Worm (Caenorhabditis elegans) whole organism, L2 larva: ENCODE results near the gene C08G9.1.
"Not testable (repeated sequence)": the region's sequence is repeated elsewhere in the genome, so short reads cannot be mapped to it uniquely, and the experiment has no call there.

ENCODE experiments used
- C34F6.9 ChIP-seq: fragments of 150-350 bp; optimal IDR thresholded peaks from 2 replicates; lab custom pipeline; 2014; ENCODE audit warnings: missing biosample characterization, missing genetic modification characterization
- F13H6.1 ChIP-seq: sonication (generic microtip); optimal IDR thresholded peaks from 2 replicates; lab custom pipeline; 2016; ENCODE audit warnings: missing genetic modification characterization, missing compliant biosample characterization
- R02D3.7 ChIP-seq: fragments of 150-350 bp; optimal IDR thresholded peaks from 2 replicates; lab custom pipeline; 2014; ENCODE audit warnings: missing biosample characterization, missing genetic modification characterization
- Y55F3AM.14 ChIP-seq: fragments of 200-800 bp; sonication (Bioruptor generic); optimal IDR thresholded peaks from 2 replicates; lab custom pipeline; 2018; ENCODE audit warnings: mild to moderate bottlenecking, missing genetic modification characterization, missing compliant biosample characterization
- ZK546.5 ChIP-seq: sonication (generic microtip); optimal IDR thresholded peaks from 2 replicates; lab custom pipeline; 2017; ENCODE audit warnings: missing biosample characterization, missing genetic modification characterization
- aly-2 ChIP-seq: fragments of 150-350 bp; optimal IDR thresholded peaks from 2 replicates; lab custom pipeline; 2014; ENCODE audit warnings: missing biosample characterization, missing genetic modification characterization
- ama-1 ChIP-seq: fragments of 150-350 bp; optimal IDR thresholded peaks from 2 replicates; lab custom pipeline; 2018; ENCODE audit warnings: inconsistent platforms
- blmp-1 ChIP-seq: sonication (generic microtip); optimal IDR thresholded peaks from 2 replicates; lab custom pipeline; 2017; ENCODE audit warnings: missing genetic modification characterization, mild to moderate bottlenecking, missing compliant biosample characterization, antibody characterized with exemption, moderate library complexity; ENCODE audit not compliant: insufficient read depth
- ceh-16 ChIP-seq: fragments of 150-350 bp; optimal IDR thresholded peaks from 2 replicates; lab custom pipeline; 2014; ENCODE audit warnings: missing biosample characterization, missing genetic modification characterization
- ceh-82 ChIP-seq: fragments of 150-350 bp; optimal IDR thresholded peaks from 2 replicates; lab custom pipeline; 2014; ENCODE audit warnings: missing biosample characterization, missing genetic modification characterization
- dmd-4 ChIP-seq: sonication (generic microtip); optimal IDR thresholded peaks from 2 replicates; lab custom pipeline; 2017; ENCODE audit warnings: missing biosample characterization, missing genetic modification characterization
- egl-27 ChIP-seq: sonication (generic microtip); optimal IDR thresholded peaks from 3 replicates; lab custom pipeline; 2017; ENCODE audit warnings: missing biosample characterization, missing genetic modification reagents, missing genetic modification characterization
- elt-1 ChIP-seq: fragments of 150-350 bp; optimal IDR thresholded peaks from 2 replicates; lab custom pipeline; 2014; ENCODE audit warnings: missing biosample characterization, missing genetic modification characterization
- fos-1 ChIP-seq: fragments of 150-350 bp; optimal IDR thresholded peaks from 2 replicates; lab custom pipeline; 2014; ENCODE audit warnings: missing biosample characterization, missing genetic modification characterization
- lin-11 ChIP-seq: fragments of 150-350 bp; sonication (generic microtip); optimal IDR thresholded peaks from 2 replicates; lab custom pipeline; 2014; ENCODE audit warnings: missing biosample characterization, missing genetic modification characterization, inconsistent platforms, mixed read lengths
- lin-13 ChIP-seq: fragments of 150-350 bp; optimal IDR thresholded peaks from 2 replicates; lab custom pipeline; 2014; ENCODE audit warnings: missing biosample characterization, missing genetic modification reagents, missing genetic modification characterization
- lsy-2 ChIP-seq, 2 experiments: fragments of 150-350 bp in 1 of 2; sonication (generic microtip) in 1 of 2; optimal IDR thresholded peaks; 2 replicates each; lab custom pipeline; 2014 to 2017; ENCODE audit warnings: missing biosample characterization in 2 of 2, missing genetic modification characterization in 2 of 2
- mab-5 ChIP-seq: fragments of 150-350 bp; optimal IDR thresholded peaks from 2 replicates; lab custom pipeline; 2014; ENCODE audit warnings: missing biosample characterization, missing genetic modification characterization
- mdl-1 ChIP-seq, 2 experiments: fragments of 150-350 bp in 1 of 2; sonication (generic microtip) in 1 of 2; optimal IDR thresholded peaks; 2 replicates each; lab custom pipeline; 2017; ENCODE audit warnings: missing biosample characterization in 2 of 2, missing genetic modification characterization in 2 of 2
- nhr-10 ChIP-seq: sonication (generic microtip); optimal IDR thresholded peaks from 2 replicates; lab custom pipeline; 2017; ENCODE audit warnings: missing biosample characterization, missing genetic modification characterization
- nhr-11 ChIP-seq: fragments of 150-350 bp; optimal IDR thresholded peaks from 2 replicates; lab custom pipeline; 2014; ENCODE audit warnings: missing biosample characterization, missing genetic modification characterization
- nhr-129 ChIP-seq: fragments of 150-350 bp; optimal IDR thresholded peaks from 2 replicates; lab custom pipeline; 2014; ENCODE audit warnings: missing biosample characterization, missing genetic modification characterization
- nhr-21 ChIP-seq: fragments of 150-350 bp; optimal IDR thresholded peaks from 2 replicates; lab custom pipeline; 2014; ENCODE audit warnings: missing biosample characterization, missing genetic modification characterization
- nhr-23 ChIP-seq: fragments of 150-350 bp; optimal IDR thresholded peaks from 2 replicates; lab custom pipeline; 2014; ENCODE audit warnings: missing biosample characterization, missing genetic modification reagents, missing genetic modification characterization
- nhr-237 ChIP-seq: fragments of 150-350 bp; optimal IDR thresholded peaks from 2 replicates; lab custom pipeline; 2014; ENCODE audit warnings: missing biosample characterization, missing genetic modification characterization
- nhr-25 ChIP-seq: fragments of 150-350 bp; sonication (generic microtip); optimal IDR thresholded peaks from 3 replicates; lab custom pipeline; 2014; ENCODE audit warnings: missing biosample characterization, missing genetic modification characterization
- nhr-6 ChIP-seq: fragments of 150-350 bp; optimal IDR thresholded peaks from 2 replicates; lab custom pipeline; 2014; ENCODE audit warnings: missing biosample characterization, missing genetic modification characterization
- sem-4 ChIP-seq: fragments of 150-350 bp; optimal IDR thresholded peaks from 2 replicates; lab custom pipeline; 2014; ENCODE audit warnings: missing biosample characterization, missing genetic modification reagents, missing genetic modification characterization
- skn-1 ChIP-seq: sonication (generic microtip); optimal IDR thresholded peaks from 2 replicates; lab custom pipeline; 2017; ENCODE audit warnings: missing biosample characterization, missing genetic modification characterization
- sma-3 ChIP-seq: sonication (generic microtip); optimal IDR thresholded peaks from 2 replicates; lab custom pipeline; 2016; ENCODE audit warnings: missing genetic modification reagents, missing genetic modification characterization, missing compliant biosample characterization
- sma-9 ChIP-seq, 2 experiments: fragments of 150-350 bp in 1 of 2; sonication (generic microtip) in 1 of 2; optimal IDR thresholded peaks; 2 replicates each; lab custom pipeline; 2014 to 2016; ENCODE audit warnings: missing genetic modification characterization in 2 of 2, mild to moderate bottlenecking in 1 of 2, missing biosample characterization in 1 of 2, missing compliant biosample characterization in 1 of 2, missing genetic modification reagents in 1 of 2, moderate library complexity in 1 of 2
- snpc-4 ChIP-seq: fragments of 150-350 bp; optimal IDR thresholded peaks from 2 replicates; lab custom pipeline; 2014; ENCODE audit warnings: missing biosample characterization, missing genetic modification characterization
- unc-55 ChIP-seq: fragments of 150-350 bp; sonication (generic microtip); optimal IDR thresholded peaks from 3 replicates; lab custom pipeline; 2014; ENCODE audit warnings: missing biosample characterization, missing genetic modification reagents, missing genetic modification characterization
- ztf-1 ChIP-seq: fragments of 200-800 bp; sonication (Bioruptor generic); conservative IDR thresholded peaks from 2 replicates; pipeline ENCODE4 v1.3.6; 2022; ENCODE audit warnings: missing genetic modification characterization, missing compliant biosample characterization
- ztf-4 ChIP-seq: fragments of 150-350 bp; optimal IDR thresholded peaks from 2 replicates; lab custom pipeline; 2014; ENCODE audit warnings: missing biosample characterization, missing genetic modification characterization

The C08G9.1 gene

ce11 chrIV:7633020-7633419 is 25.5 kb upstream of the C08G9.1 start, which contains the start of gene plp-1:
plp-1 (plus strand) TSS chrIV:7633360.
- TF ChIP-seq nhr-25 (no peak), nhr-10 (tag; lab: Kevin White, UChicago) (no peak), ztf-1 (no peak), snpc-4 (tag; lab: Kevin White, UChicago) (no peak), C34F6.9 (tag; lab: Kevin White, UChicago) (no peak), nhr-6 (tag; lab: Kevin White, UChicago) (no peak), aly-2 (no peak), Y55F3AM.14 (GFP tag; lab: Kevin White, UChicago) (no peak), R02D3.7 (tag; lab: Kevin White, UChicago) (no peak), mab-5 (peak; percentile 18), mdl-1 (tag; optimal IDR thresholded peaks at IDR 0.05; lab: Kevin White, UChicago) (no peak), nhr-11 (no peak), lsy-2 (tag; optimal IDR thresholded peaks at IDR 0.05; lab: Kevin White, UChicago) (no peak), ztf-4 (no peak), nhr-129 (peak; percentile 89), dmd-4 (no peak), nhr-23 (tag; lab: Kevin White, UChicago) (no peak)

- not testable (repeated sequence) for TF ChIP-seq lin-11, R02D3.7, nhr-6 (tag; lab: Kevin White, UChicago)
Observed at ce11 chrIV:7634578-7634977, 24.0 kb upstream of the C08G9.1 start, which contains the start of gene warf-1. warf-1 (plus strand) TSS chrIV:7634786.

DNA sequence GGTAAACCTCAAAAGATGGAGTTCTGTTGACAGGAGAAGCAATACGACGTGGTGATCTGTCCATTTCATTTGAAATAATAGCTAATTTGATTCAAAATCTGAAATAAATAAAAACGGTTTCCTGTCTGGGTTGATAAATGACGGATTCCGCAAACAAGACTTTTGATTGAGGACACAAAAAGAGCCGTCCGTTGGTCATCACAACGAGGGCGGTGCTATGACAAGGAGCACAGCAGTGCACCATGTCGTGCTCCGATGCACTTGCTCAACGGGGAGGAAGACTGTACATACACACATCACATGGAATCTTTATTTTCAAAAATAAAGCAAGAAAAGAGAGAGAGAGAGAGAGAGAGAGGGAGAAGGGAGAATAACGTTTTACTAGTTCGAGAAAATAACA is 16.8 kb upstream of the C08G9.1 start, which contains the start of gene nep-16:
nep-16 (minus strand) TSS at position 101 of the 400 bp plus-strand sequence.
- TF ChIP-seq ZK546.5 (tag; lab: Kevin White, UChicago) (no peak), sma-9 (GFP tag; optimal IDR thresholded peaks at IDR 0.05; lab: Kevin White, UChicago) (no peak), sma-9 (tag; optimal IDR thresholded peaks at IDR 0.05; lab: Kevin White, UChicago) (no peak), ceh-16 (tag; lab: Kevin White, UChicago) (no peak), ceh-82 (no peak), nhr-237 (tag; lab: Kevin White, UChicago) (no peak), F13H6.1 (tag; lab: Kevin White, UChicago) (no peak), mdl-1 (tag; optimal IDR thresholded peaks at IDR 0.05; lab: Kevin White, UChicago) (no peak), aly-2 (no peak), Y55F3AM.14 (GFP tag; lab: Kevin White, UChicago) (no peak), nhr-21 (tag; lab: Kevin White, UChicago) (no peak), sem-4 (no peak), unc-55 (GFP tag; lab: Kevin White, UChicago) (no peak), R02D3.7 (tag; lab: Kevin White, UChicago) (no peak), lin-11 (tag; lab: Kevin White, UChicago) (no peak), lsy-2 (tag; optimal IDR thresholded peaks at IDR 0.05; lab: Kevin White, UChicago) (no peak), blmp-1 (tag; lab: Kevin White, UChicago) (no peak), snpc-4 (tag; lab: Kevin White, UChicago) (no peak)

ce11 chrIV:7642971-7643370 is 15.6 kb upstream of the C08G9.1 start, which contains the start of gene nlp-20:
nlp-20 (minus strand) TSS chrIV:7643071.
- no peak for TF ChIP-seq lin-13 (GFP tag; lab: Kevin White, UChicago)
- peak; percentile 71 for TF ChIP-seq sem-4

DNA sequence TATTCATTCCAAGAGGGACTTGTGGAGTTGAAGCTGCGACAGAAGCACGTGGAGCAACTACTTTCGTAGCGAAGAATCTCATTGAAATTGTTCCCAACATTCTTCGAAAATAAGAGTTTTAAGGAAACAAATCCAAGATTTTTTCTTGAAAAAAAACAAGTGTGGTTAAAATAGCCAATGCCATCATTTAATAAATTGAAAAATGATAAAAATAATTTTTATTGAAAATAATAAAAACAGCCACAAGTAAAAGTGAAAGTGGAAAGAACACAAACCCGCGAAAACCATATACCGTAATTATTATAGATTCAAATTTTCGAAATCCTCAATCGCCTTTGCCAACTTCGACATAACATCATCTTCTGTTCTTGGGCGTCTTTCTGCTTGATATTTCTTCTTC is 12.4 kb upstream of the C08G9.1 start, which contains the start of gene hmg-5:
hmg-5 (minus strand) TSS at position 101 of the 400 bp plus-strand sequence.
- no peak for TF ChIP-seq snpc-4 (tag; lab: Kevin White, UChicago)
- no peak for TF ChIP-seq F13H6.1 (tag; lab: Kevin White, UChicago)
- no peak for TF ChIP-seq nhr-11
- no peak for TF ChIP-seq ama-1 (lab: Kevin White, UChicago)
- no peak for TF ChIP-seq ceh-16 (tag; lab: Kevin White, UChicago)
- no peak for TF ChIP-seq lsy-2 (tag; optimal IDR thresholded peaks at IDR 0.05; lab: Kevin White, UChicago)
- TF ChIP-seq sma-3 (GFP tag; lab: Kevin White, UChicago): no peak
- no peak for TF ChIP-seq C34F6.9 (tag; lab: Kevin White, UChicago)
- TF ChIP-seq nhr-21 (tag; lab: Kevin White, UChicago): no peak
- no peak for TF ChIP-seq skn-1 (tag; lab: Kevin White, UChicago)
- no peak for TF ChIP-seq fos-1 (tag; lab: Kevin White, UChicago)
- TF ChIP-seq elt-1 (tag; lab: Kevin White, UChicago): no peak
- TF ChIP-seq egl-27: no peak
- TF ChIP-seq, all 48 proteins: peak for 0
